Fruit fly (Drosophila melanogaster) whole organism, embryonic: ENCODE results near the gene cmb.
A peak's percentile ranks its signal among the peaks of the same experiment; 100 is the strongest.

ENCODE experiments used
- Aef1 ChIP-seq: fragments of 200-800 bp; sonication (Bioruptor generic); IDR thresholded peaks from 3 replicates; pipeline ENCODE4 v1.3.6; 2022; ENCODE audit warnings: missing biosample characterization, missing genetic modification characterization
- Atf6 ChIP-seq: fragments of 200-800 bp; sonication (Bioruptor generic); IDR thresholded peaks from 2 replicates; pipeline ENCODE4 v1.3.6; 2022; ENCODE audit warnings: missing biosample characterization, missing genetic modification characterization
- B-H1 ChIP-seq: fragments of 200-800 bp; sonication (Bioruptor generic); IDR thresholded peaks from 3 replicates; pipeline ENCODE4 v1.3.6; 2022; ENCODE audit warnings: missing biosample characterization, missing genetic modification characterization
- Bgb ChIP-seq: fragments of 200-800 bp; sonication (Bioruptor generic); IDR thresholded peaks from 2 replicates; pipeline ENCODE4 v1.3.6; 2022; ENCODE audit warnings: missing biosample characterization, missing genetic modification characterization; ENCODE audit not compliant: partially characterized antibody
- Blimp-1 ChIP-seq: fragments of 200-800 bp; sonication (Bioruptor generic); optimal IDR thresholded peaks from 3 replicates; lab custom pipeline; 2018; ENCODE audit warnings: missing biosample characterization, missing genetic modification characterization, mild to moderate bottlenecking, moderate library complexity, missing genetic modification reagents
- CG10147 ChIP-seq: fragments of 200-800 bp; sonication (Bioruptor generic); optimal IDR thresholded peaks from 2 replicates; lab custom pipeline; 2019; ENCODE audit warnings: missing biosample characterization, mild to moderate bottlenecking, missing genetic modification characterization, moderate library complexity
- CG1024 ChIP-seq: fragments of 200-800 bp; sonication (Bioruptor generic); IDR thresholded peaks from 2 replicates; pipeline ENCODE4 v1.3.6; 2022; ENCODE audit warnings: missing biosample characterization, missing genetic modification characterization
- CG11093 ChIP-seq: fragments of 200-800 bp; sonication (Bioruptor generic); IDR thresholded peaks from 3 replicates; pipeline ENCODE4 v1.3.6; 2022; ENCODE audit warnings: missing biosample characterization, missing genetic modification characterization
- CG11723 ChIP-seq: fragments of 200-800 bp; sonication (Bioruptor generic); optimal IDR thresholded peaks from 2 replicates; lab custom pipeline; 2017; ENCODE audit warnings: missing biosample characterization, mild to moderate bottlenecking, missing genetic modification characterization
- CG13123 ChIP-seq: fragments of 200-800 bp; sonication (Bioruptor generic); optimal IDR thresholded peaks from 2 replicates; lab custom pipeline; 2016; ENCODE audit warnings: missing biosample characterization, missing genetic modification characterization
- CG15479 ChIP-seq: fragments of 200-800 bp; sonication (Bioruptor generic); optimal IDR thresholded peaks from 3 replicates; lab custom pipeline; 2019; ENCODE audit warnings: missing biosample characterization, mild to moderate bottlenecking, missing genetic modification characterization, moderate library complexity
- CG17829 ChIP-seq: fragments of 200-800 bp; optimal IDR thresholded peaks from 2 replicates; lab custom pipeline; 2019; ENCODE audit warnings: missing biosample characterization, mild to moderate bottlenecking, missing genetic modification characterization, moderate library complexity
- CG2116 ChIP-seq: fragments of 200-800 bp; sonication (Bioruptor generic); optimal IDR thresholded peaks from 3 replicates; lab custom pipeline; 2018; ENCODE audit warnings: missing biosample characterization, mild to moderate bottlenecking, missing genetic modification characterization
- CG3163 ChIP-seq: fragments of 200-800 bp; sonication (Bioruptor generic); optimal IDR thresholded peaks from 3 replicates; lab custom pipeline; 2016; ENCODE audit warnings: missing biosample characterization, missing genetic modification characterization
- CG4424 ChIP-seq: fragments of 200-800 bp; sonication (Bioruptor generic); optimal IDR thresholded peaks from 3 replicates; lab custom pipeline; 2016; ENCODE audit warnings: missing biosample characterization, missing genetic modification characterization
- CG8478 ChIP-seq: fragments of >200 bp; optimal IDR thresholded peaks from 2 replicates; lab custom pipeline; 2018
- CG9932 ChIP-seq: fragments of 200-800 bp; sonication (Bioruptor generic); IDR thresholded peaks from 2 replicates; pipeline ENCODE4 v1.3.6; 2022; ENCODE audit warnings: missing biosample characterization, missing genetic modification characterization
- Camta ChIP-seq: fragments of 200-800 bp; sonication (Bioruptor generic); optimal IDR thresholded peaks from 2 replicates; lab custom pipeline; 2016; ENCODE audit warnings: missing biosample characterization, missing genetic modification characterization
- Dad ChIP-seq: fragments of 200-800 bp; sonication (Bioruptor generic); optimal IDR thresholded peaks from 3 replicates; lab custom pipeline; 2016; ENCODE audit warnings: missing biosample characterization, missing genetic modification characterization
- Deaf1 ChIP-seq: fragments of 200-800 bp; optimal IDR thresholded peaks from 3 replicates; lab custom pipeline; 2019; ENCODE audit warnings: missing biosample characterization, mild to moderate bottlenecking, missing genetic modification characterization, moderate library complexity
- Fer1 ChIP-seq: fragments of 200-800 bp; sonication (Bioruptor generic); optimal IDR thresholded peaks from 2 replicates; lab custom pipeline; 2017; ENCODE audit warnings: missing biosample characterization, mild to moderate bottlenecking, missing genetic modification characterization
- Fer2 ChIP-seq: fragments of 200-800 bp; sonication (Bioruptor generic); optimal IDR thresholded peaks from 2 replicates; lab custom pipeline; 2018; ENCODE audit warnings: missing biosample characterization, mild to moderate bottlenecking, missing genetic modification characterization, moderate library complexity
- HLH3B ChIP-seq: fragments of 200-800 bp; sonication (Bioruptor generic); IDR thresholded peaks from 2 replicates; pipeline ENCODE4 v1.3.6; 2022; ENCODE audit warnings: missing biosample characterization, missing genetic modification characterization
- Hand ChIP-seq: fragments of 200-800 bp; sonication (Bioruptor generic); optimal IDR thresholded peaks from 2 replicates; lab custom pipeline; 2017; ENCODE audit warnings: mild to moderate bottlenecking, missing biosample characterization, missing genetic modification reagents, missing genetic modification characterization
- HmgZ ChIP-seq: fragments of 200-800 bp; sonication (Bioruptor generic); optimal IDR thresholded peaks from 2 replicates; lab custom pipeline; 2018; ENCODE audit warnings: missing biosample characterization, mild to moderate bottlenecking, missing genetic modification characterization
- Hr51 ChIP-seq, 2 experiments: fragments of 200-800 bp; sonication (Bioruptor generic); optimal IDR thresholded peaks; 2 replicates in 1 of 2; 3 replicates in 1 of 2; lab custom pipeline; 2016 to 2018; ENCODE audit warnings: missing biosample characterization in 2 of 2, missing genetic modification characterization in 2 of 2, mild to moderate bottlenecking in 1 of 2, moderate library complexity in 1 of 2
- Med ChIP-seq: fragments of 200-800 bp; sonication (Bioruptor generic); peaks from one replicate; lab custom pipeline; 2016; ENCODE audit warnings: missing biosample characterization, missing genetic modification characterization, mild to moderate bottlenecking, inconsistent platforms, moderate library complexity
- NC2α ChIP-seq: fragments of 200-800 bp; sonication (Bioruptor generic); optimal IDR thresholded peaks from 2 replicates; lab custom pipeline; 2016; ENCODE audit warnings: missing biosample characterization, missing genetic modification characterization
- NC2β ChIP-seq: fragments of 200-800 bp; sonication (Bioruptor generic); optimal IDR thresholded peaks from 2 replicates; lab custom pipeline; 2016; ENCODE audit warnings: missing biosample characterization, missing genetic modification characterization
- NfI ChIP-seq: fragments of 200-800 bp; sonication (Bioruptor generic); optimal IDR thresholded peaks from 3 replicates; lab custom pipeline; 2018; ENCODE audit warnings: missing biosample characterization, mild to moderate bottlenecking, missing genetic modification characterization, moderate library complexity
- Opbp ChIP-seq: fragments of 200-800 bp; sonication (Bioruptor generic); IDR thresholded peaks from 3 replicates; pipeline ENCODE4 v1.3.6; 2022; ENCODE audit warnings: missing biosample characterization, missing genetic modification characterization; ENCODE audit not compliant: partially characterized antibody
- bcd ChIP-seq: fragments of 200-800 bp; sonication (Bioruptor generic); optimal IDR thresholded peaks from 2 replicates; lab custom pipeline; 2017; ENCODE audit warnings: missing biosample characterization, mild to moderate bottlenecking, missing genetic modification characterization
- bsh ChIP-seq, 2 experiments: fragments of 200-800 bp; sonication (Bioruptor generic); optimal IDR thresholded peaks; 2 replicates each; lab custom pipeline; 2017 to 2018; ENCODE audit warnings: mild to moderate bottlenecking in 2 of 2, missing biosample characterization in 2 of 2, missing genetic modification characterization in 2 of 2, moderate library complexity in 1 of 2
- chinmo ChIP-seq: fragments of 200-800 bp; sonication (Bioruptor generic); IDR thresholded peaks from 4 replicates; pipeline ENCODE4 v1.3.6; 2022; ENCODE audit warnings: missing biosample characterization, missing genetic modification characterization; ENCODE audit not compliant: partially characterized antibody
- ci ChIP-seq: fragments of 200-800 bp; sonication (Bioruptor generic); IDR thresholded peaks from 3 replicates; pipeline ENCODE4 v1.3.6; 2022; ENCODE audit warnings: missing biosample characterization, missing genetic modification characterization
- crol ChIP-seq: fragments of 200-800 bp; sonication (Bioruptor generic); IDR thresholded peaks from 2 replicates; pipeline ENCODE4 v1.3.6; 2022; ENCODE audit warnings: missing biosample characterization, missing genetic modification characterization
- ems ChIP-seq: fragments of 200-800 bp; sonication (Bioruptor generic); optimal IDR thresholded peaks from 3 replicates; lab custom pipeline; 2016; ENCODE audit warnings: missing biosample characterization, missing genetic modification characterization
- fd102C ChIP-seq: fragments of 200-800 bp; sonication (Bioruptor generic); optimal IDR thresholded peaks from 2 replicates; lab custom pipeline; 2018; ENCODE audit warnings: missing biosample characterization, mild to moderate bottlenecking, missing genetic modification characterization, moderate library complexity
- lilli ChIP-seq: fragments of 200-800 bp; sonication (Bioruptor generic); optimal IDR thresholded peaks from 3 replicates; lab custom pipeline; 2016; ENCODE audit warnings: missing biosample characterization, missing genetic modification characterization
- mld ChIP-seq: fragments of 200-800 bp; sonication (Bioruptor generic); IDR thresholded peaks from 3 replicates; pipeline ENCODE4 v1.3.6; 2022; ENCODE audit warnings: missing biosample characterization, missing genetic modification characterization; ENCODE audit not compliant: partially characterized antibody
- nom ChIP-seq: fragments of 200-800 bp; sonication (Bioruptor generic); optimal IDR thresholded peaks from 2 replicates; lab custom pipeline; 2017; ENCODE audit warnings: missing biosample characterization, missing genetic modification characterization, mild to moderate bottlenecking, moderate library complexity, missing genetic modification reagents
- pita ChIP-seq: fragments of 200-800 bp; sonication (Bioruptor generic); optimal IDR thresholded peaks from 2 replicates; lab custom pipeline; 2017; ENCODE audit warnings: missing biosample characterization, mild to moderate bottlenecking, missing genetic modification characterization
- pum ChIP-seq: fragments of 200-800 bp; sonication (Bioruptor generic); optimal IDR thresholded peaks from 2 replicates; lab custom pipeline; 2016; ENCODE audit warnings: missing biosample characterization, missing genetic modification characterization
- pzg ChIP-seq: fragments of 200-800 bp; sonication (Bioruptor generic); optimal IDR thresholded peaks from 3 replicates; lab custom pipeline; 2018; ENCODE audit warnings: missing biosample characterization, mild to moderate bottlenecking, missing genetic modification characterization, moderate library complexity
- salm ChIP-seq: fragments of 200-800 bp; sonication (Bioruptor generic); optimal IDR thresholded peaks from 2 replicates; lab custom pipeline; 2018; ENCODE audit warnings: missing biosample characterization, mild to moderate bottlenecking, missing genetic modification characterization
- sisA ChIP-seq: fragments of 200-800 bp; sonication (Bioruptor generic); IDR thresholded peaks from 2 replicates; pipeline ENCODE4 v1.3.6; 2022; ENCODE audit warnings: missing biosample characterization, missing genetic modification characterization
- so ChIP-seq: fragments of 200-800 bp; sonication (Bioruptor generic); IDR thresholded peaks from 3 replicates; pipeline ENCODE4 v1.3.6; 2022; ENCODE audit warnings: missing biosample characterization, missing genetic modification characterization
- sr ChIP-seq: fragments of 200-800 bp; sonication (Bioruptor generic); IDR thresholded peaks from 3 replicates; pipeline ENCODE4 v1.3.6; 2022; ENCODE audit warnings: missing biosample characterization, missing genetic modification characterization
- tap ChIP-seq: fragments of 200-800 bp; optimal IDR thresholded peaks from 3 replicates; lab custom pipeline; 2019; ENCODE audit warnings: missing biosample characterization, mild to moderate bottlenecking, missing genetic modification characterization, moderate library complexity

The cmb gene

dm6 chr3L:13435170-13435727, 7.1 kb upstream of the cmb start, which contains the start of gene CG10713 (continued):
- TF ChIP-seq sr (GFP tag; lab: Robert Waterston, UW) (0 out of 3 replicates have a peak, but pooled peaks have one; percentile 52), pzg (GFP tag; lab: Kevin White, UChicago) (no peak), crol (GFP tag; lab: Robert Waterston, UW) (peak; percentile 81), CG4424 (GFP tag; lab: Kevin White, UChicago) (no peak), mld (0 out of 3 replicates have a peak, but pooled peaks have one; percentile 50), Hand (GFP tag; lab: Kevin White, UChicago) (peak; percentile 8), tap (tag; lab: Kevin White, UChicago) (no peak), ci (GFP tag; lab: Robert Waterston, UW) (0 out of 3 replicates have a peak, but pooled peaks have one; percentile 8), so (GFP tag; lab: Robert Waterston, UW) (0 out of 3 replicates have a peak, but pooled peaks have one; percentile 13), CG9932 (GFP tag; lab: Robert Waterston, UW) (no peak), bsh (GFP tag; optimal IDR thresholded peaks at IDR 0.05; lab: Kevin White, UChicago) (peak in 1 of 2 experiments; percentile 49), CG10147 (no peak), NfI (no peak), nom (GFP tag; lab: Kevin White, UChicago) (peak; percentile 76), NC2α (GFP tag; lab: Kevin White, UChicago) (no peak), pita (no peak), Opbp (GFP tag; lab: Robert Waterston, UW) (0 out of 3 replicates have a peak, but pooled peaks have one; percentile 27), Fer1 (peak; percentile 21), Med (GFP tag; lab: Kevin White, UChicago) (peak; percentile 57), salm (no peak), Dad (no peak), Hr51 (GFP tag; optimal IDR thresholded peaks at IDR 0.05; lab: Kevin White, UChicago) (no peak), Fer2 (tag; lab: Kevin White, UChicago) (no peak), Camta (GFP tag; lab: Kevin White, UChicago) (no peak), Atf6 (GFP tag; lab: Robert Waterston, UW) (peak; percentile 24; the same call in 1 of the 2 replicates), pum (GFP tag; lab: Kevin White, UChicago) (no peak), CG3163 (GFP tag; lab: Kevin White, UChicago) (peak; percentile 89), Aef1 (GFP tag; lab: Robert Waterston, UW) (peak; percentile 29; the same call in 1 of the 3 replicates), HLH3B (peak; percentile 18; the same call in 1 of the 2 replicates), CG2116 (GFP tag; lab: Kevin White, UChicago) (no peak), fd102C (GFP tag; lab: Kevin White, UChicago) (no peak), Deaf1 (peak; percentile 46), chinmo (GFP tag; lab: Robert Waterston, UW) (0 out of 4 replicates have a peak, but pooled peaks have one; percentile 52), lilli (GFP tag; lab: Kevin White, UChicago) (no peak), Bgb (GFP tag; lab: Robert Waterston, UW) (peak; percentile 40; the same call in 1 of the 2 replicates)

- TF ChIP-seq CG15479 (GFP tag; lab: Kevin White, UChicago) (no peak), pita (no peak), NC2β (GFP tag; lab: Kevin White, UChicago) (no peak), HmgZ (no peak), Blimp-1 (GFP tag; lab: Kevin White, UChicago) (no peak), CG9932 (GFP tag; lab: Robert Waterston, UW) (no peak), CG11723 (GFP tag; lab: Kevin White, UChicago) (no peak), CG11093 (GFP tag; lab: Robert Waterston, UW) (no peak), CG17829 (tag; lab: Kevin White, UChicago) (no peak), sisA (GFP tag; lab: Robert Waterston, UW) (no peak), CG8478 (lab: Kevin White, UChicago) (no peak), bcd (GFP tag; lab: Kevin White, UChicago) (no peak), B-H1 (GFP tag; lab: Robert Waterston, UW) (no peak), ems (no peak), CG13123 (GFP tag; lab: Kevin White, UChicago) (no peak), CG1024 (GFP tag; lab: Robert Waterston, UW) (no peak)
- TF ChIP-seq, all 482 proteins: peak for 0
Measured at dm6 chr3L:13437036-13437435, 5.4 kb upstream of the cmb start, which contains the start of gene CG10154. Gene CG10154, minus strand, starts transcription at chr3L:13437136.
